Fruit fly (Drosophila melanogaster): ENCODE measurements around the gene CG11977.

Gene CG11977

dm6 chr3R:9031797-9032418, 34.4 kb downstream of the CG11977 start (continued):
- TF ChIP-seq CG7786 (GFP tag; optimal IDR thresholded peaks at IDR 0.05): peak; percentile 73
- no peak for TF ChIP-seq kni (GFP tag; optimal IDR thresholded peaks at IDR 0.05)
- peak; percentile 59 for TF ChIP-seq MTF-1 (GFP tag; optimal IDR thresholded peaks at IDR 0.05; ENCODE audit: borderline replicate concordance)
- TF ChIP-seq ssp (GFP tag; IDR thresholded peaks at IDR 0.05): peak; percentile 78
- TF ChIP-seq TFAM (GFP tag; optimal IDR thresholded peaks at IDR 0.05): peak; percentile 14
- peak; percentile 65 for TF ChIP-seq CG18764 (GFP tag; optimal IDR thresholded peaks at IDR 0.05)
- no peak for TF ChIP-seq bbx (GFP tag; IDR thresholded peaks at IDR 0.05; ENCODE audit: partially characterized antibody)
- peak; percentile 63 for TF ChIP-seq CG7928 (GFP tag; optimal IDR thresholded peaks at IDR 0.05)
- TF ChIP-seq CG16813 (GFP tag; IDR thresholded peaks at IDR 0.05; ENCODE audit: partially characterized antibody): no peak
- peak; percentile 94 for TF ChIP-seq seq (GFP tag; IDR thresholded peaks at IDR 0.05)
- TF ChIP-seq Vsx1 (GFP tag; optimal IDR thresholded peaks at IDR 0.05): peak; percentile 67
- TF ChIP-seq bsh (GFP tag; optimal IDR thresholded peaks at IDR 0.05): peak; percentile 89 to 99
- TF ChIP-seq HmgD (GFP tag; optimal IDR thresholded peaks at IDR 0.05): peak; percentile 72
- TF ChIP-seq jumu (GFP tag; optimal IDR thresholded peaks at IDR 0.05): peak; percentile 72
- TF ChIP-seq CG8388 (GFP tag; optimal IDR thresholded peaks at IDR 0.05): peak; percentile 83
- TF ChIP-seq tap (tag; optimal IDR thresholded peaks at IDR 0.05): peak; percentile 88
- peak; percentile 87 for TF ChIP-seq bcd (GFP tag; optimal IDR thresholded peaks at IDR 0.05)
- TF ChIP-seq Gug (GFP tag; IDR thresholded peaks at IDR 0.05): peak; percentile 86
- TF ChIP-seq CoRest (tag; optimal IDR thresholded peaks at IDR 0.05): peak; percentile 84
- TF ChIP-seq mirr (GFP tag; optimal IDR thresholded peaks at IDR 0.05): no peak
- peak; percentile 91 for TF ChIP-seq H2.0 (GFP tag; IDR thresholded peaks at IDR 0.05)
- no peak for TF ChIP-seq CG10543 (GFP tag; optimal IDR thresholded peaks at IDR 0.05)
- TF ChIP-seq CG1792 (GFP tag; optimal IDR thresholded peaks at IDR 0.05): peak; percentile 49
- peak; percentile 74 for TF ChIP-seq shn (GFP tag; optimal IDR thresholded peaks at IDR 0.05)
- TF ChIP-seq tna (GFP tag; IDR thresholded peaks at IDR 0.05; ENCODE audit: partially characterized antibody): no peak
- peak; percentile 83 for TF ChIP-seq dati (GFP tag; IDR thresholded peaks at IDR 0.05)
- TF ChIP-seq kah (GFP tag; optimal IDR thresholded peaks at IDR 0.05): peak; percentile 47
- TF ChIP-seq lab (GFP tag; optimal IDR thresholded peaks at IDR 0.05): peak; percentile 95
- TF ChIP-seq CG13123 (GFP tag; optimal IDR thresholded peaks at IDR 0.05): peak; percentile 68
- peak; percentile 61 for TF ChIP-seq CG2202 (tag; optimal IDR thresholded peaks at IDR 0.05)
- TF ChIP-seq CG7839 (tag; optimal IDR thresholded peaks at IDR 0.05): peak; percentile 86
- TF ChIP-seq dmrt99B (tag; optimal IDR thresholded peaks at IDR 0.05): peak; percentile 93
- TF ChIP-seq Tbp (GFP tag; optimal IDR thresholded peaks at IDR 0.05): no peak
- TF ChIP-seq tup (GFP tag; optimal IDR thresholded peaks at IDR 0.05): peak; percentile 83
- TF ChIP-seq CG7987 (GFP tag; optimal IDR thresholded peaks at IDR 0.05): peak; percentile 77
- no peak for TF ChIP-seq Dfd (GFP tag; optimal IDR thresholded peaks at IDR 0.05)
- peak; percentile 79 for TF ChIP-seq CG10267 (tag; optimal IDR thresholded peaks at IDR 0.05)
- TF ChIP-seq chinmo (GFP tag; IDR thresholded peaks at IDR 0.05; ENCODE audit: partially characterized antibody): no peak
- TF ChIP-seq CG4328 (GFP tag; optimal IDR thresholded peaks at IDR 0.05): no peak
- TF ChIP-seq CG7745 (tag; optimal IDR thresholded peaks at IDR 0.05): no peak
- TF ChIP-seq Nf-YC (tag; optimal IDR thresholded peaks at IDR 0.05): peak; percentile 30
- TF ChIP-seq Scr (GFP tag; IDR thresholded peaks at IDR 0.05; ENCODE audit: partially characterized antibody): no peak
- TF ChIP-seq h (optimal IDR thresholded peaks at IDR 0.05): no peak
- TF ChIP-seq gce (GFP tag; IDR thresholded peaks at IDR 0.05): peak; percentile 89; the same call in 2 of the 3 replicates
- TF ChIP-seq CG4730 (GFP tag; IDR thresholded peaks at IDR 0.05): peak; percentile 91
- TF ChIP-seq CG2120 (GFP tag; optimal IDR thresholded peaks at IDR 0.05): peak; percentile 92
- peak; percentile 84 for TF ChIP-seq CG18262 (tag; optimal IDR thresholded peaks at IDR 0.05)
- peak; percentile 28 for TF ChIP-seq MESR4 (GFP tag; optimal IDR thresholded peaks at IDR 0.05)
- peak; percentile 88 for TF ChIP-seq HHEX (GFP tag; optimal IDR thresholded peaks at IDR 0.05)
